Worm (Caenorhabditis elegans) whole organism, early embryonic: ENCODE data around the gene E02H9.7.

Experiments used
- B0310.2 ChIP-seq: sonication (generic microtip); optimal IDR thresholded peaks from 2 replicates; lab custom pipeline; 2016; ENCODE audit warnings: mild to moderate bottlenecking, missing genetic modification characterization, missing compliant biosample characterization
- F13C5.2 ChIP-seq: sonication (generic microtip); optimal IDR thresholded peaks from 2 replicates; lab custom pipeline; 2017; ENCODE audit warnings: mild to moderate bottlenecking, missing genetic modification characterization, inconsistent platforms, missing compliant biosample characterization
- aly-1 ChIP-seq: sonication (generic microtip); optimal IDR thresholded peaks from 2 replicates; lab custom pipeline; 2016; ENCODE audit warnings: missing genetic modification characterization, missing compliant biosample characterization
- ama-1 ChIP-seq: fragments of 150-350 bp; optimal IDR thresholded peaks from 2 replicates; lab custom pipeline; 2014
- ceh-13 ChIP-seq: fragments of 200-800 bp; sonication (Bioruptor generic); optimal IDR thresholded peaks from 2 replicates; lab custom pipeline; 2018; ENCODE audit warnings: mild to moderate bottlenecking, missing genetic modification characterization, missing compliant biosample characterization
- ceh-36 ChIP-seq: sonication (generic microtip); optimal IDR thresholded peaks from 2 replicates; lab custom pipeline; 2016; ENCODE audit warnings: missing genetic modification characterization, inconsistent platforms, missing compliant biosample characterization
- flt-1 ChIP-seq: fragments of 200-800 bp; sonication (Bioruptor generic); IDR thresholded peaks from 2 replicates; pipeline ENCODE4 v1.3.6; 2022; ENCODE audit warnings: missing genetic modification characterization, missing compliant biosample characterization
- hmbx-1 ChIP-seq: sonication (generic microtip); optimal IDR thresholded peaks from 2 replicates; lab custom pipeline; 2016; ENCODE audit warnings: mild to moderate bottlenecking, missing genetic modification characterization, missing compliant biosample characterization
- hmg-4 ChIP-seq: fragments of 200-800 bp; sonication (Bioruptor generic); optimal IDR thresholded peaks from 2 replicates; lab custom pipeline; 2018; ENCODE audit warnings: mild to moderate bottlenecking, missing genetic modification characterization, missing compliant biosample characterization
- hnd-1 ChIP-seq: sonication (generic microtip); optimal IDR thresholded peaks from 2 replicates; lab custom pipeline; 2016; ENCODE audit warnings: missing genetic modification characterization, missing compliant biosample characterization
- scrt-1 ChIP-seq: fragments of 200-800 bp; sonication (Bioruptor generic); IDR thresholded peaks from 2 replicates; pipeline ENCODE4 v1.3.6; 2022; ENCODE audit warnings: missing genetic modification characterization, missing compliant biosample characterization
- tbx-11 ChIP-seq: fragments of 200-800 bp; sonication (Bioruptor generic); IDR thresholded peaks from 2 replicates; pipeline ENCODE4 v1.3.6; 2022; ENCODE audit warnings: missing genetic modification characterization, missing compliant biosample characterization
- tra-4 ChIP-seq: sonication (generic microtip); optimal IDR thresholded peaks from 2 replicates; lab custom pipeline; 2017; ENCODE audit warnings: missing genetic modification characterization, missing compliant biosample characterization

- no peak for TF ChIP-seq tbx-11 (GFP tag; lab: Robert Waterston, UW)
- no peak for TF ChIP-seq scrt-1 (GFP tag; lab: Robert Waterston, UW)
- no peak for TF ChIP-seq tra-4
- no peak for TF ChIP-seq hnd-1
- no peak for TF ChIP-seq ama-1
- TF ChIP-seq F13C5.2 (tag; lab: Kevin White, UChicago) = no peak
- no peak for TF ChIP-seq ceh-13 (GFP tag; lab: Kevin White, UChicago)
- no peak for TF ChIP-seq B0310.2
- TF ChIP-seq ceh-36 = no peak
- no peak for TF ChIP-seq flt-1
- no peak for TF ChIP-seq aly-1
- no peak for TF ChIP-seq hmg-4 (GFP tag; lab: Kevin White, UChicago)
- no peak for TF ChIP-seq hmbx-1
Observed at ce11 chrIII:2482754-2483153, 37.3 kb upstream of the E02H9.7 start.
